Worm (Caenorhabditis elegans) whole organism, late embryonic: ENCODE measurements around the gene unc-22.

Source experiments
- K02D7.2 ChIP-seq: sonication (generic microtip); optimal IDR thresholded peaks from 2 replicates; lab custom pipeline; 2017; ENCODE audit warnings: mild to moderate bottlenecking, missing genetic modification characterization, missing compliant biosample characterization
- ceh-14 ChIP-seq: sonication (generic microtip); optimal IDR thresholded peaks from 2 replicates; lab custom pipeline; 2016; ENCODE audit warnings: missing genotype, missing genetic modification characterization, missing compliant biosample characterization
- fkh-10 ChIP-seq: fragments of 150-350 bp; optimal IDR thresholded peaks from 2 replicates; lab custom pipeline; 2014; ENCODE audit warnings: missing biosample characterization, missing genetic modification reagents, missing genetic modification characterization

DNA sequence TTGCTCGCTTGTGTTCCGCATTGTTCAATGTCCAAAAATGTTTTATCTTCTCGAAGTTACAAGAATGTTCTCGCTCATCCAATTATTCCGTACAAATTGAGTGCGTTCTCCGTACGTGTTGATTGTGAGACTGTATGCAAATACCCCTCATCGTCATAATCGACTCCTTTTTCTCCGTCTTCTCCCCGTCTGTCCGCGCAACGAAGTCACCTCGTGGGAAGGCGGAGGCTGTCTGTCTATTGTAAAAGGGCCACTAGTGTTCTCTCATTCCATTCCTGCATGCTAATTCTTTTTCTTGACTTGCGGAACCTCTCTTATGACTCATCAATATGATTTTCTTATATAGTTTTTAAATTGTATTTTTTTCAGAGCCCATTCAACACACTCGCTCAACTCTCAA is 40.6 kb downstream of the unc-22 start, which contains the start of gene ZK829.9:
- no peak for TF ChIP-seq K02D7.2 (tag; lab: Kevin White, UChicago)
- no peak for TF ChIP-seq fkh-10 (GFP tag; lab: Kevin White, UChicago)
- TF ChIP-seq ceh-14 (tag; lab: Kevin White, UChicago) = no peak
